Worm (Caenorhabditis elegans): ENCODE measurements around the gene Y47D7A.17.

The Y47D7A.17 gene

DNA sequence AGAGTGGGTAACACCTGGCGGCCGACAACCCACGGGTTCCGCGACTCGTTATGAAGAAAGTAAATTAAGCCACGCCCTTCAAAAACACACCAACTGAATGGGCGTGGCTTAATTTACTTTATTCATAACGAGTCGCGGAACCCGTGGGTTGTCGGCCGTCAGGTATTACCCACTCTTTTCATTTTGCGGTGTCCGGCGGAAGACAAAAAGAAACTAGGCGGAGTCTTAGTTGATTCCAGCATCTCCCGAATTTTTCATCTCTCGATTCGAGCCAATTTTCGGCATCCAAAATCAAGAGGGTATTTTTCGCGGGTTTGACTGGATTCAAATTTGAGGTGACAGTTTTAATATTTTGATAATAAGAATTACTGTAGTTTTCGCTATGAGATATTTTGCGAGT is 36.0 kb upstream of the Y47D7A.17 start (continued):
- no peak for TF ChIP-seq unc-62 (GFP tag; optimal IDR thresholded peaks at IDR 0.05)
- no peak for TF ChIP-seq hlh-12 (tag; optimal IDR thresholded peaks at IDR 0.05)
- TF ChIP-seq dpff-1 (tag; optimal IDR thresholded peaks at IDR 0.05), result no peak
- no peak for TF ChIP-seq lin-26 (GFP tag; IDR thresholded peaks at IDR 0.05)
- no peak for TF ChIP-seq somi-1 (GFP tag; optimal IDR thresholded peaks at IDR 0.05)
- TF ChIP-seq mel-28 (tag; optimal IDR thresholded peaks at IDR 0.05; ENCODE audit: borderline replicate concordance), result no peak
- no peak for TF ChIP-seq ekl-4 (GFP tag; IDR thresholded peaks at IDR 0.05)
- TF ChIP-seq gei-17 (GFP tag; optimal IDR thresholded peaks at IDR 0.05), result no peak
- peak; percentile 71 for TF ChIP-seq attf-6 (GFP tag; IDR thresholded peaks at IDR 0.05)
- no peak for TF ChIP-seq Y79H2A.3 (GFP tag; conservative IDR thresholded peaks at IDR 0.05)
- no peak for TF ChIP-seq aptf-2 (GFP tag; conservative IDR thresholded peaks at IDR 0.05)
- TF ChIP-seq ceh-100 (GFP tag; IDR thresholded peaks at IDR 0.05), result peak; percentile 61; the same call in 1 of the 2 replicates
- no peak for TF ChIP-seq akir-1 (GFP tag; optimal IDR thresholded peaks at IDR 0.05)
- TF ChIP-seq ceh-27 (GFP tag; optimal IDR thresholded peaks at IDR 0.05), result no peak
- no peak for TF ChIP-seq ztf-18 (tag; optimal IDR thresholded peaks at IDR 0.05)
- TF ChIP-seq die-1 (tag; optimal IDR thresholded peaks at IDR 0.05), result no peak
- TF ChIP-seq bed-2 (GFP tag; IDR thresholded peaks at IDR 0.05), result no peak
- TF ChIP-seq F55B11.4 (tag; optimal IDR thresholded peaks at IDR 0.05; ENCODE audit: borderline replicate concordance, insufficient read depth), result no peak
- TF ChIP-seq lag-1 (GFP tag; IDR thresholded peaks at IDR 0.05), result no peak
- TF ChIP-seq hlh-26 (GFP tag; conservative IDR thresholded peaks at IDR 0.05), result no peak
- TF ChIP-seq dpl-1 (GFP tag; optimal IDR thresholded peaks at IDR 0.05), result no peak
- peak; percentile 5 for TF ChIP-seq F49E8.2 (tag; optimal IDR thresholded peaks at IDR 0.05; ENCODE audit: insufficient read depth)
- no peak for TF ChIP-seq Y95B8A.8 (GFP tag; IDR thresholded peaks at IDR 0.05)
- no peak for TF ChIP-seq C06A6.2 (GFP tag; conservative IDR thresholded peaks at IDR 0.05)
- no peak for TF ChIP-seq cebp-1 (GFP tag; IDR thresholded peaks at IDR 0.05)
- TF ChIP-seq cebp-1 (tag; optimal IDR thresholded peaks at IDR 0.05), result no peak
- no peak for TF ChIP-seq F57A8.1 (GFP tag; optimal IDR thresholded peaks at IDR 0.05)
- TF ChIP-seq unc-130 (GFP tag; optimal IDR thresholded peaks at IDR 0.05), result no peak
- TF ChIP-seq Y53F4B.3 (GFP tag; IDR thresholded peaks at IDR 0.05), result no peak
- TF ChIP-seq zfh-2 (GFP tag; conservative IDR thresholded peaks at IDR 0.05), result no peak
- TF ChIP-seq D2030.7 (GFP tag; IDR thresholded peaks at IDR 0.05), result peak; percentile 65
- peak; percentile 46 for TF ChIP-seq hmg-1.2 (GFP tag; IDR thresholded peaks at IDR 0.05)
- no peak for TF ChIP-seq Y56A3A.18 (GFP tag; IDR thresholded peaks at IDR 0.05)
- TF ChIP-seq ztf-3 (GFP tag; optimal IDR thresholded peaks at IDR 0.05), result no peak
- TF ChIP-seq attf-3 (GFP tag; conservative IDR thresholded peaks at IDR 0.05), result no peak
- TF ChIP-seq aptf-3 (GFP tag; IDR thresholded peaks at IDR 0.05), result no peak
- no peak for TF ChIP-seq sea-2 (GFP tag; IDR thresholded peaks at IDR 0.05)
- no peak for TF ChIP-seq B0035.1 (tag; optimal IDR thresholded peaks at IDR 0.05)
- TF ChIP-seq tlf-1 (GFP tag; optimal IDR thresholded peaks at IDR 0.05), result no peak
- no peak for TF ChIP-seq tbx-9 (tag; optimal IDR thresholded peaks at IDR 0.05; ENCODE audit: borderline replicate concordance)
- peak; percentile 71 for TF ChIP-seq lsl-1 (GFP tag; optimal IDR thresholded peaks at IDR 0.05)
- TF ChIP-seq F23B12.7 (tag; optimal IDR thresholded peaks at IDR 0.05; ENCODE audit: insufficient read depth), result no peak
- TF ChIP-seq nfya-2 (GFP tag; IDR thresholded peaks at IDR 0.05), result no peak
- no peak for TF ChIP-seq bed-1 (GFP tag; IDR thresholded peaks at IDR 0.05)
- TF ChIP-seq chd-7 (tag; optimal IDR thresholded peaks at IDR 0.05), result no peak
- TF ChIP-seq F22D6.2 (tag; optimal IDR thresholded peaks at IDR 0.05), result no peak
- TF ChIP-seq atf-7 (tag; optimal IDR thresholded peaks at IDR 0.05), result no peak
- no peak for TF ChIP-seq let-526 (GFP tag; IDR thresholded peaks at IDR 0.05)
- no peak for TF ChIP-seq pha-4 (tag; optimal IDR thresholded peaks at IDR 0.05)
- no peak for TF ChIP-seq sptf-2 (GFP tag; optimal IDR thresholded peaks at IDR 0.05)

Measured in whole organism, young adult.